Fruit fly (Drosophila melanogaster): ENCODE data around the gene CG10428.

The CG10428 gene

DNA sequence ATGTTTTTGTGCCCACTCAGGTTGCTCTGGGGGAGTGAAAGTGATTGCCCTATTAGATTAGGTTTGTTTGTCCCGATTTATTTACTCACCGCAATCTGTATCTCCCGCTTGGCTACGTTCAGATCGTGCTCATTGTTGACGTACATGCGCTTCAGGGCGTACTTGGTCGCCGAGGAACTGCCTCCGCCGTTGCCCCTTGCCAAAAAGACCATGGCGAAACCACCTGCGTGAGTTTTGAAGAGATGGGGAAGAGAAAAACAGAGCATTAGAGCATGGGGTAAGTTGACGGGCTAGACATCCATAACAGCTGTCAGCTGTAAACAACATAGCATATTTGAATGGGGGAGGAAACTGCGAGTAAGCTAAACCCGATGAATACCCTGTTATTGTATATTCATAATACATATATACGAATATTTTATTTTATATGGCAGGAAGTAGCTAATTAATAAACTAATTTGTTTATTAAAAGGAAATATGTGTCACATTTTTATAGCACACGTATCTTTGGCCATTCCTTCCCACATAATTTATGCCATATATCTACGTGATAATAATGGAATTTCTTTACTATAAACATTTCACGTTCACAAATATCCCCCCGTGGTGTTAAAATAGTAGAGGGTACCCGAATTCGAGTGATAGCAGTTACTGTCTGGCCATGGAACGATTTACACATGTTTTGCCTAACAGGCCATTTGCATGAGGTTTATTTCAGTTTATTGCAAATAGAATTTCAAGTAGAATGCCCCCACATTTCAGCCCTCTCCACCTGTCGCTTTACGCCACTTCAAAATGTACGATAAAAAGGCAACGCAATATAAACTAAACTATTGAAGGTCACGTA lies 16.9 kb downstream of the CG10428 start (continued):
- peak; percentile 60; the same call in 2 of the 3 replicates for TF ChIP-seq CG11695 (GFP tag; IDR thresholded peaks at IDR 0.05)
- TF ChIP-seq CG12659 (GFP tag; optimal IDR thresholded peaks at IDR 0.05), result no peak
- no peak for TF ChIP-seq amos (GFP tag; IDR thresholded peaks at IDR 0.05; ENCODE audit: partially characterized antibody)
- no peak for TF ChIP-seq CG12744 (GFP tag; optimal IDR thresholded peaks at IDR 0.05)
- TF ChIP-seq insv (GFP tag; optimal IDR thresholded peaks at IDR 0.05), result no peak
- no peak for TF ChIP-seq h (optimal IDR thresholded peaks at IDR 0.05)
- TF ChIP-seq BEAF-32 (GFP tag; optimal IDR thresholded peaks at IDR 0.05), result no peak
- TF ChIP-seq Lim3 (GFP tag; IDR thresholded peaks at IDR 0.05), result no peak
- TF ChIP-seq CG32767 (GFP tag; IDR thresholded peaks at IDR 0.05), result 0 out of 2 replicates have a peak, but pooled peaks have one; percentile 32
- no peak for TF ChIP-seq Myb (GFP tag; optimal IDR thresholded peaks at IDR 0.05)
- TF ChIP-seq CG2120 (GFP tag; optimal IDR thresholded peaks at IDR 0.05), result no peak
- no peak for TF ChIP-seq CG7987 (GFP tag; optimal IDR thresholded peaks at IDR 0.05)
- no peak for TF ChIP-seq Mes4 (GFP tag; optimal IDR thresholded peaks at IDR 0.05)
- TF ChIP-seq HLHmδ (GFP tag; optimal IDR thresholded peaks at IDR 0.05), result no peak
- TF ChIP-seq CG14050 (GFP tag; IDR thresholded peaks at IDR 0.05), result no peak
- no peak for TF ChIP-seq CG16813 (GFP tag; IDR thresholded peaks at IDR 0.05; ENCODE audit: partially characterized antibody)
- TF ChIP-seq CG10147 (GFP tag; optimal IDR thresholded peaks at IDR 0.05), result peak; percentile 63
- TF ChIP-seq CG10979 (tag; optimal IDR thresholded peaks at IDR 0.05), result peak; percentile 21
- TF ChIP-seq trem (tag; optimal IDR thresholded peaks at IDR 0.05), result no peak
- TF ChIP-seq CG3847 (GFP tag; IDR thresholded peaks at IDR 0.05), result peak; percentile 41
- TF ChIP-seq tap (tag; optimal IDR thresholded peaks at IDR 0.05), result no peak
- no peak for TF ChIP-seq Mad (GFP tag; optimal IDR thresholded peaks at IDR 0.05)
- peak; percentile 72 for TF ChIP-seq CG15011 (GFP tag; optimal IDR thresholded peaks at IDR 0.05)
- TF ChIP-seq pnt (GFP tag; optimal IDR thresholded peaks at IDR 0.05), result no peak
- TF ChIP-seq Hr51 (GFP tag; optimal IDR thresholded peaks at IDR 0.05), result peak in 1 of 2 experiments; percentile 44
- TF ChIP-seq nau (GFP tag; optimal IDR thresholded peaks at IDR 0.05), result no peak
- TF ChIP-seq grn (GFP tag; optimal IDR thresholded peaks at IDR 0.05), result no peak
- no peak for TF ChIP-seq CG8388 (GFP tag; optimal IDR thresholded peaks at IDR 0.05)
- no peak for TF ChIP-seq Ets65A (GFP tag)
- no peak for TF ChIP-seq Bdp1 (GFP tag; optimal IDR thresholded peaks at IDR 0.05)
- TF ChIP-seq Fer3 (tag; optimal IDR thresholded peaks at IDR 0.05), result peak; percentile 51
- no peak for TF ChIP-seq CG9609 (GFP tag; optimal IDR thresholded peaks at IDR 0.05)
- TF ChIP-seq Optix (GFP tag; IDR thresholded peaks at IDR 0.05), result no peak
- TF ChIP-seq tx (GFP tag; optimal IDR thresholded peaks at IDR 0.05), result no peak
- TF ChIP-seq CG2875 (GFP tag; optimal IDR thresholded peaks at IDR 0.05), result no peak
- TF ChIP-seq toy (GFP tag; IDR thresholded peaks at IDR 0.05), result no peak
- TF ChIP-seq Doc3 (GFP tag; IDR thresholded peaks at IDR 0.05; ENCODE audit: partially characterized antibody), result no peak
- peak; percentile 53 for TF ChIP-seq Meics (GFP tag; optimal IDR thresholded peaks at IDR 0.05)
- TF ChIP-seq CG12236 (GFP tag; optimal IDR thresholded peaks at IDR 0.05), result no peak
- no peak for TF ChIP-seq emc (GFP tag; optimal IDR thresholded peaks at IDR 0.05)
- peak; percentile 31 for TF ChIP-seq CG13424 (tag; optimal IDR thresholded peaks at IDR 0.05)
- TF ChIP-seq CG1792 (GFP tag; optimal IDR thresholded peaks at IDR 0.05), result no peak
- TF ChIP-seq CG3281 (GFP tag; optimal IDR thresholded peaks at IDR 0.05), result peak; percentile 77
- TF ChIP-seq Fer2 (tag; optimal IDR thresholded peaks at IDR 0.05), result no peak
- no peak for TF ChIP-seq Opbp (GFP tag; IDR thresholded peaks at IDR 0.05; ENCODE audit: partially characterized antibody)
- TF ChIP-seq dm (GFP tag; optimal IDR thresholded peaks at IDR 0.05), result no peak
- no peak for TF ChIP-seq CG7745 (tag; optimal IDR thresholded peaks at IDR 0.05)
- TF ChIP-seq CG10543 (GFP tag; optimal IDR thresholded peaks at IDR 0.05), result peak; percentile 13
- TF ChIP-seq CG30431 (GFP tag; optimal IDR thresholded peaks at IDR 0.05), result no peak
